Fruit fly (Drosophila melanogaster) whole organism, embryonic: ENCODE data around the gene egh.

ENCODE experiments used
- Asciz ChIP-seq: fragments of 200-800 bp; sonication (Bioruptor generic); optimal IDR thresholded peaks from 2 replicates; lab custom pipeline; 2017; ENCODE audit warnings: missing biosample characterization, mild to moderate bottlenecking, missing genetic modification characterization, missing genetic modification reagents
- Atf-2 ChIP-seq: fragments of 200-800 bp; sonication (Bioruptor generic); optimal IDR thresholded peaks from 2 replicates; lab custom pipeline; 2016; ENCODE audit warnings: missing biosample characterization, missing genetic modification characterization
- Awh ChIP-seq: fragments of 200-800 bp; sonication (Bioruptor generic); IDR thresholded peaks from 2 replicates; pipeline ENCODE4, ENCODE4 v1.3.6; 2022; ENCODE audit warnings: missing biosample characterization, missing genetic modification characterization
- Bgb ChIP-seq: fragments of 200-800 bp; sonication (Bioruptor generic); IDR thresholded peaks from 2 replicates; pipeline ENCODE4 v1.3.6; 2022; ENCODE audit warnings: missing biosample characterization, missing genetic modification characterization; ENCODE audit not compliant: partially characterized antibody
- CG10431 ChIP-seq: fragments of 200-800 bp; sonication (Bioruptor generic); optimal IDR thresholded peaks from 3 replicates; lab custom pipeline; 2018; ENCODE audit warnings: missing biosample characterization, mild to moderate bottlenecking, missing genetic modification characterization
- CG13624 ChIP-seq: fragments of 200-800 bp; sonication (Bioruptor generic); optimal IDR thresholded peaks from 2 replicates; lab custom pipeline; 2016; ENCODE audit warnings: missing biosample characterization, missing genetic modification characterization
- CG13775 ChIP-seq: fragments of 200-800 bp; sonication (Bioruptor generic); optimal IDR thresholded peaks from 3 replicates; lab custom pipeline; 2017; ENCODE audit warnings: missing biosample characterization, mild to moderate bottlenecking, missing genetic modification characterization
- CG14710 ChIP-seq: fragments of 200-800 bp; sonication (Bioruptor generic); optimal IDR thresholded peaks from 3 replicates; lab custom pipeline; 2019; ENCODE audit warnings: missing biosample characterization, mild to moderate bottlenecking, missing genetic modification characterization, moderate library complexity
- CG14860 ChIP-seq: fragments of 200-800 bp; sonication (Bioruptor generic); IDR thresholded peaks from 3 replicates; pipeline ENCODE4 v1.3.6; 2022; ENCODE audit warnings: missing biosample characterization, missing genetic modification characterization; ENCODE audit not compliant: partially characterized antibody
- CG15514 ChIP-seq: fragments of 200-800 bp; sonication (Bioruptor generic); optimal IDR thresholded peaks from 3 replicates; lab custom pipeline; 2017; ENCODE audit warnings: missing biosample characterization, missing genetic modification characterization, mild to moderate bottlenecking, moderate library complexity, missing genetic modification reagents
- CG1603 ChIP-seq: fragments of 200-800 bp; sonication (Bioruptor generic); optimal IDR thresholded peaks from 2 replicates; lab custom pipeline; 2019; ENCODE audit warnings: missing biosample characterization, mild to moderate bottlenecking, missing genetic modification characterization, moderate library complexity
- CG30403 ChIP-seq: fragments of 200-800 bp; sonication (Bioruptor generic); optimal IDR thresholded peaks from 3 replicates; lab custom pipeline; 2016; ENCODE audit warnings: missing biosample characterization, missing genetic modification characterization
- CG3065 ChIP-seq: fragments of 200-800 bp; sonication (Bioruptor generic); optimal IDR thresholded peaks from 2 replicates; lab custom pipeline; 2016; ENCODE audit warnings: missing biosample characterization, missing genetic modification characterization
- CG4360 ChIP-seq: fragments of 200-800 bp; sonication (Bioruptor generic); IDR thresholded peaks from 2 replicates; pipeline ENCODE4 v1.3.6; 2022; ENCODE audit warnings: missing biosample characterization, missing genetic modification characterization
- CG43689 ChIP-seq: fragments of 200-800 bp; sonication (Bioruptor generic); IDR thresholded peaks from 2 replicates; pipeline ENCODE4 v1.3.6; 2022; ENCODE audit warnings: missing biosample characterization, missing genetic modification characterization
- CG6175 ChIP-seq: fragments of 200-800 bp; sonication (Bioruptor generic); IDR thresholded peaks from 3 replicates; pipeline ENCODE4 v1.3.6; 2022; ENCODE audit warnings: missing biosample characterization, missing genetic modification characterization
- CG6683 ChIP-seq: fragments of 200-800 bp; sonication (Bioruptor generic); optimal IDR thresholded peaks from 2 replicates; lab custom pipeline; 2017; ENCODE audit warnings: missing biosample characterization, mild to moderate bottlenecking, missing genetic modification characterization, missing genetic modification reagents
- CG6813 ChIP-seq: fragments of 200-800 bp; sonication (Bioruptor generic); optimal IDR thresholded peaks from 2 replicates; lab custom pipeline; 2017; ENCODE audit warnings: missing biosample characterization, missing genetic modification characterization, mild to moderate bottlenecking, moderate library complexity, missing genetic modification reagents
- CG7839 ChIP-seq: fragments of 200-800 bp; sonication (Bioruptor generic); optimal IDR thresholded peaks from 3 replicates; lab custom pipeline; 2018; ENCODE audit warnings: missing biosample characterization, mild to moderate bottlenecking, missing genetic modification characterization, moderate library complexity
- CG9437 ChIP-seq: fragments of 200-800 bp; sonication (Bioruptor generic); optimal IDR thresholded peaks from 2 replicates; lab custom pipeline; 2018; ENCODE audit warnings: missing biosample characterization, mild to moderate bottlenecking, missing genetic modification characterization
- CG9727 ChIP-seq: fragments of 200-800 bp; sonication (Bioruptor generic); optimal IDR thresholded peaks from 3 replicates; lab custom pipeline; 2017; ENCODE audit warnings: missing biosample characterization, mild to moderate bottlenecking, missing genetic modification characterization
- CG9876 ChIP-seq: fragments of 200-800 bp; sonication (Bioruptor generic); optimal IDR thresholded peaks from 2 replicates; lab custom pipeline; 2016; ENCODE audit warnings: missing biosample characterization, missing genetic modification characterization
- CkIIα-i1 ChIP-seq: fragments of 200-800 bp; sonication (Bioruptor generic); IDR thresholded peaks from 2 replicates; pipeline ENCODE4 v1.3.6; 2022; ENCODE audit warnings: missing biosample characterization, missing genetic modification characterization
- Dp ChIP-seq: fragments of 200-800 bp; sonication (Bioruptor generic); optimal IDR thresholded peaks from 2 replicates; lab custom pipeline; 2018; ENCODE audit warnings: missing biosample characterization, mild to moderate bottlenecking, missing genetic modification characterization, moderate library complexity
- Drgx ChIP-seq: fragments of 200-800 bp; sonication (Bioruptor generic); IDR thresholded peaks from 2 replicates; pipeline ENCODE4 v1.3.6; 2022; ENCODE audit warnings: missing biosample characterization, missing genetic modification characterization
- E2f1 ChIP-seq: fragments of 200-800 bp; sonication (Bioruptor generic); IDR thresholded peaks from 2 replicates; pipeline ENCODE4 v1.3.6; 2022; ENCODE audit warnings: missing biosample characterization, missing genetic modification characterization
- Ets97D ChIP-seq: fragments of 200-800 bp; sonication (Bioruptor generic); optimal IDR thresholded peaks from 3 replicates; lab custom pipeline; 2016; ENCODE audit warnings: missing biosample characterization, missing genetic modification characterization
- Fer3 ChIP-seq: fragments of 200-800 bp; sonication (Bioruptor generic); optimal IDR thresholded peaks from 2 replicates; lab custom pipeline; 2018; ENCODE audit warnings: missing biosample characterization, mild to moderate bottlenecking, missing genetic modification characterization, moderate library complexity
- Hmr ChIP-seq: fragments of 200-800 bp; sonication (Bioruptor generic); optimal IDR thresholded peaks from 3 replicates; lab custom pipeline; 2017; ENCODE audit warnings: mild to moderate bottlenecking, missing biosample characterization, missing genetic modification reagents, missing genetic modification characterization
- Hsf ChIP-seq: fragments of 200-800 bp; sonication (Bioruptor generic); optimal IDR thresholded peaks from 3 replicates; lab custom pipeline; 2016; ENCODE audit warnings: missing biosample characterization, missing genetic modification characterization
- MBD-R2 ChIP-seq: fragments of 200-800 bp; sonication (Bioruptor generic); IDR thresholded peaks from 2 replicates; pipeline ENCODE4 v1.3.6; 2022; ENCODE audit warnings: missing biosample characterization, missing genetic modification characterization
- Max ChIP-seq: fragments of 200-800 bp; sonication (Bioruptor generic); optimal IDR thresholded peaks from 2 replicates; lab custom pipeline; 2016; ENCODE audit warnings: missing biosample characterization, mild to moderate bottlenecking, missing genetic modification characterization
- Mes4 ChIP-seq: fragments of 200-800 bp; sonication (Bioruptor generic); optimal IDR thresholded peaks from 2 replicates; lab custom pipeline; 2016; ENCODE audit warnings: missing biosample characterization, missing genetic modification characterization
- NfI ChIP-seq: fragments of 200-800 bp; sonication (Bioruptor generic); optimal IDR thresholded peaks from 3 replicates; lab custom pipeline; 2018; ENCODE audit warnings: missing biosample characterization, mild to moderate bottlenecking, missing genetic modification characterization, moderate library complexity
- Oli ChIP-seq: fragments of 200-800 bp; sonication (Bioruptor generic); optimal IDR thresholded peaks from 2 replicates; lab custom pipeline; 2018; ENCODE audit warnings: missing biosample characterization, mild to moderate bottlenecking, missing genetic modification characterization, moderate library complexity
- cas ChIP-seq: fragments of 200-800 bp; sonication (Bioruptor generic); IDR thresholded peaks from 2 replicates; pipeline ENCODE4 v1.3.6; 2022; ENCODE audit warnings: missing biosample characterization, missing genetic modification characterization
- cato ChIP-seq: fragments of 200-800 bp; sonication (Bioruptor generic); optimal IDR thresholded peaks from 2 replicates; lab custom pipeline; 2016; ENCODE audit warnings: missing biosample characterization, missing genetic modification characterization, borderline replicate concordance
- gsb-n ChIP-seq: fragments of 200-800 bp; sonication (Bioruptor generic); optimal IDR thresholded peaks from 3 replicates; lab custom pipeline; 2018; ENCODE audit warnings: missing biosample characterization, mild to moderate bottlenecking, missing genetic modification characterization
- maf-S ChIP-seq: fragments of 200-800 bp; sonication (Bioruptor generic); optimal IDR thresholded peaks from 2 replicates; lab custom pipeline; 2016; ENCODE audit warnings: missing biosample characterization, missing genetic modification characterization
- pfk ChIP-seq: fragments of 200-800 bp; sonication (Bioruptor generic); optimal IDR thresholded peaks from 2 replicates; lab custom pipeline; 2018; ENCODE audit warnings: missing biosample characterization, mild to moderate bottlenecking, missing genetic modification characterization, moderate library complexity
- phol ChIP-seq: fragments of 200-800 bp; sonication (Bioruptor generic); optimal IDR thresholded peaks from 3 replicates; lab custom pipeline; 2018; ENCODE audit warnings: missing biosample characterization, mild to moderate bottlenecking, missing genetic modification characterization, moderate library complexity
- pzg ChIP-seq: fragments of 200-800 bp; sonication (Bioruptor generic); optimal IDR thresholded peaks from 3 replicates; lab custom pipeline; 2018; ENCODE audit warnings: missing biosample characterization, mild to moderate bottlenecking, missing genetic modification characterization, moderate library complexity
- sens ChIP-seq: fragments of 200-800 bp; sonication (Bioruptor generic); peaks from one replicate; lab custom pipeline; 2016; ENCODE audit warnings: missing biosample characterization, missing genetic modification characterization
- sens-2 ChIP-seq: fragments of 200-800 bp; sonication (Bioruptor generic); IDR thresholded peaks from 2 replicates; pipeline ENCODE4 v1.3.6; 2022; ENCODE audit warnings: missing biosample characterization, missing genetic modification characterization
- sim ChIP-seq: fragments of 200-800 bp; sonication (Bioruptor generic); IDR thresholded peaks from 2 replicates; pipeline ENCODE4 v1.3.6; 2022; ENCODE audit warnings: missing biosample characterization, missing genetic modification characterization
- slou ChIP-seq: fragments of 200-800 bp; sonication (Bioruptor generic); optimal IDR thresholded peaks from 3 replicates; lab custom pipeline; 2016; ENCODE audit warnings: missing biosample characterization, missing genetic modification characterization
- slp2 ChIP-seq: fragments of 200-800 bp; sonication (Bioruptor generic); optimal IDR thresholded peaks from 2 replicates; lab custom pipeline; 2016; ENCODE audit warnings: missing biosample characterization, missing genetic modification characterization
- sna ChIP-seq: fragments of 200-800 bp; sonication (Bioruptor generic); IDR thresholded peaks from 2 replicates; pipeline ENCODE4 v1.3.6; 2022; ENCODE audit warnings: missing biosample characterization, missing genetic modification characterization; ENCODE audit not compliant: partially characterized antibody
- sr ChIP-seq: fragments of 200-800 bp; sonication (Bioruptor generic); IDR thresholded peaks from 3 replicates; pipeline ENCODE4 v1.3.6; 2022; ENCODE audit warnings: missing biosample characterization, missing genetic modification characterization
- stwl ChIP-seq: fragments of 200-800 bp; sonication (Bioruptor generic); optimal IDR thresholded peaks from 3 replicates; lab custom pipeline; 2018; ENCODE audit warnings: missing biosample characterization, mild to moderate bottlenecking, missing genetic modification characterization, moderate library complexity

Gene egh

dm6 chrX:2603851-2604505, 15.7 kb downstream of the egh start, which contains the start of the genes Klp3A and Zw10 (continued):
- TF ChIP-seq CG13624 (GFP tag; lab: Kevin White, UChicago) (no peak), CG1603 (tag; lab: Kevin White, UChicago) (no peak), Max (no peak), NfI (peak; percentile 27), gsb-n (tag; lab: Kevin White, UChicago) (no peak), cas (GFP tag; lab: Robert Waterston, UW) (no peak), CG3065 (GFP tag; lab: Kevin White, UChicago) (no peak), CG30403 (GFP tag; lab: Kevin White, UChicago) (peak; percentile 30), phol (tag; lab: Kevin White, UChicago) (peak; percentile 85), CG14710 (tag; lab: Kevin White, UChicago) (peak; percentile 42), CG14860 (peak; percentile 70; the same call in 2 of the 3 replicates), CG4360 (GFP tag; lab: Robert Waterston, UW) (no peak), Asciz (GFP tag; lab: Kevin White, UChicago) (no peak), Atf-2 (GFP tag; lab: Kevin White, UChicago) (peak; percentile 1), CG7839 (tag; lab: Kevin White, UChicago) (no peak), Awh (GFP tag; lab: Robert Waterston, UW) (no peak), CG9727 (GFP tag; lab: Kevin White, UChicago) (peak; percentile 13), CG6813 (GFP tag; lab: Kevin White, UChicago) (no peak), Bgb (GFP tag; lab: Robert Waterston, UW) (peak; percentile 44; the same call in 1 of the 2 replicates), CG6175 (GFP tag; lab: Robert Waterston, UW) (no peak), sna (peak; percentile 63; the same call in 1 of the 2 replicates), Oli (tag; lab: Kevin White, UChicago) (no peak), Mes4 (GFP tag; lab: Kevin White, UChicago) (no peak), E2f1 (no peak), sim (GFP tag; lab: Robert Waterston, UW) (no peak), cato (GFP tag; lab: Kevin White, UChicago) (no peak), pzg (GFP tag; lab: Kevin White, UChicago) (peak; percentile 35), sens (peak; percentile 86), slp2 (GFP tag; lab: Kevin White, UChicago) (no peak), sr (no peak), CG9876 (no peak), Hmr (no peak), CG6683 (GFP tag; lab: Kevin White, UChicago) (no peak), pfk (GFP tag; lab: Kevin White, UChicago) (no peak), CG43689 (no peak), Hsf (GFP tag; lab: Kevin White, UChicago) (no peak), Ets97D (GFP tag; lab: Kevin White, UChicago) (peak; percentile 26), Fer3 (tag; lab: Kevin White, UChicago) (no peak), sens-2 (GFP tag; lab: Robert Waterston, UW) (no peak), CkIIα-i1 (GFP tag; lab: Robert Waterston, UW) (no peak), Drgx (no peak), slou (GFP tag; lab: Kevin White, UChicago) (no peak), CG13775 (GFP tag; lab: Kevin White, UChicago) (peak; percentile 28), MBD-R2 (GFP tag; lab: Robert Waterston, UW) (peak; percentile 65), CG15514 (GFP tag; lab: Kevin White, UChicago) (peak; percentile 46), Dp (GFP tag; lab: Kevin White, UChicago) (peak; percentile 63), maf-S (GFP tag; lab: Kevin White, UChicago) (no peak), CG10431 (no peak), CG9437 (GFP tag; lab: Kevin White, UChicago) (no peak), stwl (peak; percentile 34)
